Fruit fly (Drosophila melanogaster) whole organism, adult: ENCODE results near the gene Cad88C.
A peak's percentile ranks its signal among the peaks of the same experiment; 100 is the strongest.

Source experiments
- CG11617 ChIP-seq: fragments of 200-800 bp; sonication (Bioruptor generic); optimal IDR thresholded peaks from 2 replicates; lab custom pipeline; 2017; ENCODE audit warnings: mild to moderate bottlenecking, missing biosample characterization, missing genetic modification reagents, missing genetic modification characterization
- CG12768 ChIP-seq: fragments of 200-800 bp; sonication (Bioruptor generic); optimal IDR thresholded peaks from 2 replicates; lab custom pipeline; 2017; ENCODE audit warnings: missing biosample characterization, missing genetic modification characterization, mild to moderate bottlenecking, moderate library complexity, missing genetic modification reagents
- CG14711 ChIP-seq: fragments of 200-800 bp; sonication (Bioruptor generic); optimal IDR thresholded peaks from 2 replicates; lab custom pipeline; 2018; ENCODE audit warnings: missing biosample characterization, mild to moderate bottlenecking, missing genetic modification characterization, moderate library complexity
- CG1620 ChIP-seq: fragments of 200-800 bp; sonication (Bioruptor generic); optimal IDR thresholded peaks from 2 replicates; lab custom pipeline; 2016; ENCODE audit warnings: missing biosample characterization, missing genetic modification characterization
- CG33017 ChIP-seq: fragments of 200-800 bp; sonication (Bioruptor generic); optimal IDR thresholded peaks from 2 replicates; lab custom pipeline; 2018; ENCODE audit warnings: missing biosample characterization, mild to moderate bottlenecking, missing genetic modification characterization, moderate library complexity
- CG5204 ChIP-seq: fragments of 200-800 bp; sonication (Bioruptor generic); optimal IDR thresholded peaks from 2 replicates; lab custom pipeline; 2016; ENCODE audit warnings: missing biosample characterization, missing genetic modification characterization
- CG7045 ChIP-seq: fragments of 200-800 bp; sonication (Bioruptor generic); optimal IDR thresholded peaks from 2 replicates; lab custom pipeline; 2017; ENCODE audit warnings: missing biosample characterization, mild to moderate bottlenecking, missing genetic modification characterization
- CG7101 ChIP-seq: fragments of 200-800 bp; sonication (Bioruptor generic); optimal IDR thresholded peaks from 2 replicates; lab custom pipeline; 2018; ENCODE audit warnings: missing biosample characterization, mild to moderate bottlenecking, missing genetic modification characterization, moderate library complexity
- Clk ChIP-seq: fragments of 200-800 bp; sonication (Bioruptor generic); optimal IDR thresholded peaks from 2 replicates; lab custom pipeline; 2017; ENCODE audit warnings: missing biosample characterization, missing genetic modification characterization
- Crg-1 ChIP-seq: fragments of 200-800 bp; sonication (Bioruptor generic); optimal IDR thresholded peaks from 2 replicates; lab custom pipeline; 2016; ENCODE audit warnings: missing biosample characterization, missing genetic modification characterization
- Hr96 ChIP-seq: fragments of 200-800 bp; sonication (Bioruptor generic); optimal IDR thresholded peaks from 2 replicates; lab custom pipeline; 2016; ENCODE audit warnings: missing biosample characterization, missing genetic modification characterization
- Mnt ChIP-seq: fragments of 200-800 bp; sonication (Bioruptor generic); optimal IDR thresholded peaks from 2 replicates; lab custom pipeline; 2016; ENCODE audit warnings: missing biosample characterization, mild to moderate bottlenecking, missing genetic modification characterization
- bab1 ChIP-seq: fragments of 200-800 bp; sonication (Bioruptor generic); optimal IDR thresholded peaks from 3 replicates; lab custom pipeline; 2019; ENCODE audit warnings: missing biosample characterization, mild to moderate bottlenecking, missing genetic modification characterization, moderate library complexity
- cic ChIP-seq: fragments of 200-800 bp; sonication (Bioruptor generic); optimal IDR thresholded peaks from 2 replicates; lab custom pipeline; 2017; ENCODE audit warnings: missing biosample characterization, mild to moderate bottlenecking, missing genetic modification characterization, moderate library complexity
- cnc ChIP-seq, 2 experiments: fragments of >200 bp; optimal IDR thresholded peaks; 2 replicates each; lab custom pipeline; 2017
- kay ChIP-seq: fragments of 200-800 bp; sonication (Bioruptor generic); peaks from one replicate; lab custom pipeline; 2016; ENCODE audit warnings: missing biosample characterization, missing genetic modification characterization, borderline replicate concordance
- ovo ChIP-seq: fragments of 200-800 bp; sonication (Bioruptor generic); optimal IDR thresholded peaks from 2 replicates; lab custom pipeline; 2016; ENCODE audit warnings: missing biosample characterization, missing genetic modification characterization
- pad ChIP-seq: fragments of 200-800 bp; sonication (Bioruptor generic); optimal IDR thresholded peaks from 3 replicates; lab custom pipeline; 2017; ENCODE audit warnings: missing biosample characterization, missing genetic modification characterization, mild to moderate bottlenecking, moderate library complexity, missing genetic modification reagents
- tj ChIP-seq: fragments of 200-800 bp; sonication (Bioruptor generic); optimal IDR thresholded peaks from 3 replicates; lab custom pipeline; 2017; ENCODE audit warnings: missing biosample characterization, mild to moderate bottlenecking, missing genetic modification characterization, moderate library complexity
- toe ChIP-seq: fragments of 200-800 bp; sonication (Bioruptor generic); optimal IDR thresholded peaks from 2 replicates; lab custom pipeline; 2016; ENCODE audit warnings: missing biosample characterization, missing genetic modification characterization

Cad88C gene

dm6 chr3R:14630119-14630623 is at the start of gene Cad88C:
Gene Cad88C (plus strand): TSS chr3R:14630478.
- TF ChIP-seq CG14711 (tag; lab: Kevin White, UChicago) (peak; percentile 80), CG5204 (GFP tag; lab: Kevin White, UChicago) (no peak), tj (GFP tag; lab: Kevin White, UChicago) (peak; percentile 35)

dm6 chr3R:14586480-14587443 is 43.5 kb upstream of the Cad88C start:
- TF ChIP-seq cnc (optimal IDR thresholded peaks at IDR 0.05; lab: Kevin White, UChicago) (no peak), Mnt (no peak), pad (GFP tag; lab: Kevin White, UChicago) (no peak), Clk (GFP tag; lab: Kevin White, UChicago) (no peak), Hr96 (GFP tag; lab: Kevin White, UChicago) (no peak), CG12768 (GFP tag; lab: Kevin White, UChicago) (no peak), kay (GFP tag; lab: Kevin White, UChicago) (no peak)

- TF ChIP-seq Hr96 (GFP tag; lab: Kevin White, UChicago) (no peak), ovo (GFP tag; lab: Kevin White, UChicago) (no peak), CG5204 (GFP tag; lab: Kevin White, UChicago) (no peak), CG12768 (GFP tag; lab: Kevin White, UChicago) (no peak), CG11617 (no peak), CG7045 (GFP tag; lab: Kevin White, UChicago) (no peak), Crg-1 (GFP tag; lab: Kevin White, UChicago) (no peak), CG7101 (tag; lab: Kevin White, UChicago) (no peak), bab1 (no peak), pad (GFP tag; lab: Kevin White, UChicago) (no peak), tj (GFP tag; lab: Kevin White, UChicago) (no peak), CG14711 (tag; lab: Kevin White, UChicago) (no peak), cic (GFP tag; lab: Kevin White, UChicago) (no peak), cnc (optimal IDR thresholded peaks at IDR 0.05; lab: Kevin White, UChicago) (no peak), toe (no peak), CG1620 (GFP tag; lab: Kevin White, UChicago) (no peak), Mnt (no peak)
These were observed 40.8 kb upstream of the Cad88C start for dm6 chr3R:14589483-14589882.

dm6 chr3R:14590753-14591535 is 39.3 kb upstream of the Cad88C start:
- no peak for TF ChIP-seq pad (GFP tag; lab: Kevin White, UChicago)
- no peak for TF ChIP-seq tj (GFP tag; lab: Kevin White, UChicago)
- no peak for TF ChIP-seq CG5204 (GFP tag; lab: Kevin White, UChicago)
- no peak for TF ChIP-seq cnc (optimal IDR thresholded peaks at IDR 0.05; lab: Kevin White, UChicago)
- no peak for TF ChIP-seq cic (GFP tag; lab: Kevin White, UChicago)

dm6 chr3R:14597935-14598424 is 32.3 kb upstream of the Cad88C start:
- TF ChIP-seq CG5204 (GFP tag; lab: Kevin White, UChicago) (no peak), tj (GFP tag; lab: Kevin White, UChicago) (no peak), kay (GFP tag; lab: Kevin White, UChicago) (no peak), toe (no peak), cic (GFP tag; lab: Kevin White, UChicago) (no peak), CG12768 (GFP tag; lab: Kevin White, UChicago) (no peak), Crg-1 (GFP tag; lab: Kevin White, UChicago) (no peak), CG14711 (tag; lab: Kevin White, UChicago) (no peak), cnc (optimal IDR thresholded peaks at IDR 0.05; lab: Kevin White, UChicago) (no peak), CG1620 (GFP tag; lab: Kevin White, UChicago) (no peak)

- no peak for TF ChIP-seq ovo (GFP tag; lab: Kevin White, UChicago)
- no peak for TF ChIP-seq Hr96 (GFP tag; lab: Kevin White, UChicago)
- peak; percentile 24 for TF ChIP-seq tj (GFP tag; lab: Kevin White, UChicago)
- TF ChIP-seq CG7045 (GFP tag; lab: Kevin White, UChicago): peak; percentile 41
- TF ChIP-seq pad (GFP tag; lab: Kevin White, UChicago): no peak
- peak; percentile 57 for TF ChIP-seq CG11617
- peak; percentile 15 for TF ChIP-seq CG33017 (tag; lab: Kevin White, UChicago)
- no peak for TF ChIP-seq CG1620 (GFP tag; lab: Kevin White, UChicago)
- peak; percentile 32 for TF ChIP-seq CG7101 (tag; lab: Kevin White, UChicago)
- no peak for TF ChIP-seq cnc (optimal IDR thresholded peaks at IDR 0.05; lab: Kevin White, UChicago)
- no peak for TF ChIP-seq cic (GFP tag; lab: Kevin White, UChicago)
- no peak for TF ChIP-seq Clk (GFP tag; lab: Kevin White, UChicago)
- TF ChIP-seq CG5204 (GFP tag; lab: Kevin White, UChicago): no peak
- TF ChIP-seq Crg-1 (GFP tag; lab: Kevin White, UChicago): no peak
- TF ChIP-seq CG12768 (GFP tag; lab: Kevin White, UChicago): no peak
- no peak for TF ChIP-seq Mnt
- TF ChIP-seq toe: no peak
- TF ChIP-seq bab1: no peak
- peak; percentile 9 for TF ChIP-seq CG14711 (tag; lab: Kevin White, UChicago)
- TF ChIP-seq kay (GFP tag; lab: Kevin White, UChicago): no peak
These were observed 21.2 kb upstream of the Cad88C start, which contains the start of gene CG14853 for dm6 chr3R:14608892-14609692. Gene CG14853 (plus strand): TSS chr3R:14609642.
